Worm (Caenorhabditis elegans): ENCODE data around the gene T22B7.4.

Gene T22B7.4

DNA sequence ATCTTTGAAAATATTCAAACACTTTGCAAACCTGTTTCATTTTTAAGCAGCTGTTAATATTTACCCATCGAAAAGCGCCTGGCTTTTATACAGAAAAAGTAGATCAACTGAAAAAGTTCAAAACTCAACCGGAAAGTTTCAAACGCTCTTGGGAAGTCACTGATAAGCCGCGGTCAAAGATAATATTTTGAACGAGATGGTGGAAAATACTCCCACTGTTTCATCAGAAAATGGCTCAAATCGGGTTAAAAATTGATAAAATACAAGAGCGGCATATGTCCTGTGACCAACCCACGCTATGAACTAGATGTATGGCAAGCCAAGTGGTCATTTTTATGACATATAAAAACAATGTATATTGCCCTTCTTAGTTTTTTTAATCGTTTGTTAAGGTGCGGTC lies 42.0 kb downstream of the T22B7.4 start, which contains the start of gene sulp-2:
TSS of gene sulp-2 (minus strand) at position 107 of the 400 bp plus-strand sequence.
- TF ChIP-seq C38D4.7 (GFP tag; optimal IDR thresholded peaks at IDR 0.05) (no peak), ceh-9 (tag; optimal IDR thresholded peaks at IDR 0.05) (no peak), sox-2 (GFP tag; IDR thresholded peaks at IDR 0.05) (no peak), ceh-34 (tag; optimal IDR thresholded peaks at IDR 0.05) (no peak)

- TF ChIP-seq unc-55 (GFP tag; optimal IDR thresholded peaks at IDR 0.05) (peak; percentile 36), pat-9 (tag; optimal IDR thresholded peaks at IDR 0.05) (no peak), fax-1 (tag; optimal IDR thresholded peaks at IDR 0.05) (no peak), fkh-6 (tag; optimal IDR thresholded peaks at IDR 0.05) (no peak), ceh-18 (tag; optimal IDR thresholded peaks at IDR 0.05) (peak; percentile 40), rnt-1 (tag; optimal IDR thresholded peaks at IDR 0.05) (peak; percentile 33)
These were observed 48.6 kb downstream of the T22B7.4 start, which contains the start of gene unc-97 for ce11 chrX:5592517-5593183. unc-97 (plus strand) TSS chrX:5593133.

- TF ChIP-seq fax-1 (tag; optimal IDR thresholded peaks at IDR 0.05) (peak; percentile 34), ceh-34 (tag; optimal IDR thresholded peaks at IDR 0.05) (peak; percentile 64), ceh-2 (tag; optimal IDR thresholded peaks at IDR 0.05) (peak; percentile 61), eyg-1 (tag; optimal IDR thresholded peaks at IDR 0.05) (peak; percentile 2), unc-86 (tag; optimal IDR thresholded peaks at IDR 0.05) (no peak), nfya-1 (tag; optimal IDR thresholded peaks at IDR 0.05) (peak; percentile 37), hlh-6 (tag; optimal IDR thresholded peaks at IDR 0.05) (peak; percentile 40), ref-2 (tag; optimal IDR thresholded peaks at IDR 0.05) (peak; percentile 85), madf-2 (tag; optimal IDR thresholded peaks at IDR 0.05) (no peak), ttx-3 (tag; optimal IDR thresholded peaks at IDR 0.05) (no peak), pag-3 (tag; optimal IDR thresholded peaks at IDR 0.05; ENCODE audit: borderline replicate concordance) (peak; percentile 9), ceh-18 (tag; optimal IDR thresholded peaks at IDR 0.05) (peak; percentile 49), tbx-7 (tag; optimal IDR thresholded peaks at IDR 0.05) (peak; percentile 3), dmd-4 (tag; optimal IDR thresholded peaks at IDR 0.05; ENCODE audit: borderline replicate concordance) (no peak), hlh-13 (GFP tag; optimal IDR thresholded peaks at IDR 0.05) (no peak), pax-1 (tag; optimal IDR thresholded peaks at IDR 0.05) (peak; percentile 12), pha-2 (tag; optimal IDR thresholded peaks at IDR 0.05) (peak; percentile 28), odd-2 (tag; optimal IDR thresholded peaks at IDR 0.05) (no peak), rnt-1 (tag; optimal IDR thresholded peaks at IDR 0.05) (peak; percentile 30), elt-2 (tag; optimal IDR thresholded peaks at IDR 0.05) (peak; percentile 31), dve-1 (tag; optimal IDR thresholded peaks at IDR 0.05) (no peak), syd-9 (tag; optimal IDR thresholded peaks at IDR 0.05) (peak; percentile 53), fkh-10 (GFP tag; optimal IDR thresholded peaks at IDR 0.05) (no peak), elt-4 (tag; optimal IDR thresholded peaks at IDR 0.05) (no peak), unc-42 (tag; optimal IDR thresholded peaks at IDR 0.05) (peak; percentile 48), hlh-30 (tag; optimal IDR thresholded peaks at IDR 0.05; ENCODE audit: insufficient read depth) (peak; percentile 10), nhr-11 (tag; optimal IDR thresholded peaks at IDR 0.05) (no peak), ceh-19 (GFP tag; optimal IDR thresholded peaks at IDR 0.05) (peak; percentile 35), sdc-2 (tag; optimal IDR thresholded peaks at IDR 0.05) (peak; percentile 65), ceh-31 (tag; optimal IDR thresholded peaks at IDR 0.05) (peak; percentile 68), ceh-9 (tag; optimal IDR thresholded peaks at IDR 0.05) (no peak), unc-55 (GFP tag; optimal IDR thresholded peaks at IDR 0.05) (no peak), fkh-6 (tag; optimal IDR thresholded peaks at IDR 0.05) (peak; percentile 43), tbx-2 (tag; optimal IDR thresholded peaks at IDR 0.05) (peak; percentile 71), pros-1 (tag; optimal IDR thresholded peaks at IDR 0.05) (no peak), ceh-14 (tag; optimal IDR thresholded peaks at IDR 0.05) (peak; percentile 22)
These were observed 49.4 kb downstream of the T22B7.4 start for ce11 chrX:5591830-5592229.

Measured in whole organism, late embryonic.